Worm (Caenorhabditis elegans) whole organism, L3 larva: ENCODE results near the gene ech-3.
A peak's percentile ranks its signal among the peaks of the same experiment; 100 is the strongest.

Experiments used
- ZK546.5 ChIP-seq: sonication (generic microtip); optimal IDR thresholded peaks from 2 replicates; lab custom pipeline; 2017; ENCODE audit warnings: missing biosample characterization, missing genetic modification characterization
- aly-2 ChIP-seq: fragments of 150-350 bp; optimal IDR thresholded peaks from 2 replicates; lab custom pipeline; 2014; ENCODE audit warnings: missing biosample characterization, missing genetic modification characterization
- ama-1 ChIP-seq: fragments of 150-350 bp; optimal IDR thresholded peaks from 2 replicates; lab custom pipeline; 2018
- ceh-28 ChIP-seq: fragments of 150-350 bp; optimal IDR thresholded peaks from 2 replicates; lab custom pipeline; 2014; ENCODE audit warnings: missing biosample characterization, missing genetic modification reagents, missing genetic modification characterization
- ceh-9 ChIP-seq: sonication (generic microtip); optimal IDR thresholded peaks from 2 replicates; lab custom pipeline; 2018; ENCODE audit warnings: missing biosample characterization, missing genetic modification characterization
- daf-12 ChIP-seq: fragments of 150-350 bp; optimal IDR thresholded peaks from 2 replicates; lab custom pipeline; 2014; ENCODE audit warnings: missing biosample characterization, missing genetic modification reagents, missing genetic modification characterization
- egl-27 ChIP-seq: sonication (generic microtip); optimal IDR thresholded peaks from 4 replicates; lab custom pipeline; 2017; ENCODE audit warnings: missing biosample characterization, missing genetic modification reagents, missing genetic modification characterization
- elt-1 ChIP-seq: fragments of 150-350 bp; optimal IDR thresholded peaks from 2 replicates; lab custom pipeline; 2014; ENCODE audit warnings: missing biosample characterization, missing genetic modification characterization
- elt-2 ChIP-seq: sonication (generic microtip); optimal IDR thresholded peaks from 2 replicates; lab custom pipeline; 2016; ENCODE audit warnings: missing genetic modification reagents, mild to moderate bottlenecking, missing genetic modification characterization, missing compliant biosample characterization
- fkh-10 ChIP-seq: sonication (generic microtip); optimal IDR thresholded peaks from 2 replicates; lab custom pipeline; 2017; ENCODE audit warnings: missing biosample characterization, missing genetic modification reagents, missing genetic modification characterization
- fos-1 ChIP-seq: fragments of 150-350 bp; optimal IDR thresholded peaks from 2 replicates; lab custom pipeline; 2014; ENCODE audit warnings: missing biosample characterization, missing genetic modification characterization
- hmg-11 ChIP-seq: sonication (generic microtip); optimal IDR thresholded peaks from 2 replicates; lab custom pipeline; 2016; ENCODE audit warnings: missing genetic modification characterization, missing compliant biosample characterization
- lin-39 ChIP-seq: fragments of 150-350 bp; optimal IDR thresholded peaks from 2 replicates; lab custom pipeline; 2018; ENCODE audit warnings: missing biosample characterization, missing genetic modification reagents, missing genetic modification characterization
- lsy-12 ChIP-seq: sonication (generic microtip); optimal IDR thresholded peaks from 2 replicates; lab custom pipeline; 2016; ENCODE audit warnings: mild to moderate bottlenecking, missing genetic modification characterization, missing compliant biosample characterization
- mdl-1 ChIP-seq: fragments of 150-350 bp; optimal IDR thresholded peaks from 2 replicates; lab custom pipeline; 2014; ENCODE audit warnings: missing biosample characterization, missing genetic modification characterization
- mml-1 ChIP-seq: fragments of 150-350 bp; sonication (generic microtip); optimal IDR thresholded peaks from 3 replicates; lab custom pipeline; 2014; ENCODE audit warnings: missing biosample characterization, missing genetic modification characterization
- nfya-1 ChIP-seq: sonication (generic microtip); optimal IDR thresholded peaks from 2 replicates; lab custom pipeline; 2017; ENCODE audit warnings: missing genetic modification characterization, mild to moderate bottlenecking, missing compliant biosample characterization, antibody characterized with exemption, moderate library complexity; ENCODE audit not compliant: insufficient read depth
- nhr-11 ChIP-seq: fragments of 150-350 bp; optimal IDR thresholded peaks from 2 replicates; lab custom pipeline; 2014; ENCODE audit warnings: missing biosample characterization, missing genetic modification characterization
- nhr-23 ChIP-seq: fragments of 150-350 bp; optimal IDR thresholded peaks from 2 replicates; lab custom pipeline; 2014; ENCODE audit warnings: missing biosample characterization, missing genetic modification reagents, missing genetic modification characterization
- nhr-237 ChIP-seq: fragments of 150-350 bp; optimal IDR thresholded peaks from 2 replicates; lab custom pipeline; 2014; ENCODE audit warnings: missing biosample characterization, missing genetic modification characterization
- nhr-25 ChIP-seq: sonication (generic microtip); optimal IDR thresholded peaks from 2 replicates; lab custom pipeline; 2017; ENCODE audit warnings: missing biosample characterization, missing genetic modification characterization
- nhr-43 ChIP-seq: sonication (generic microtip); optimal IDR thresholded peaks from 2 replicates; lab custom pipeline; 2016; ENCODE audit warnings: mild to moderate bottlenecking, missing genetic modification characterization, missing compliant biosample characterization; ENCODE audit not compliant: poor library complexity, severe bottlenecking
- nhr-77 ChIP-seq: fragments of 150-350 bp; optimal IDR thresholded peaks from 2 replicates; lab custom pipeline; 2014; ENCODE audit warnings: missing biosample characterization, missing genetic modification characterization
- pha-4 ChIP-seq: fragments of 150-350 bp; optimal IDR thresholded peaks from 2 replicates; lab custom pipeline; 2014; ENCODE audit warnings: missing biosample characterization, missing genetic modification reagents, missing genetic modification characterization
- pqm-1 ChIP-seq: fragments of 150-350 bp; optimal IDR thresholded peaks from 2 replicates; lab custom pipeline; 2017; ENCODE audit warnings: missing biosample characterization, missing genetic modification characterization, inconsistent platforms
- skn-1 ChIP-seq: fragments of 150-350 bp; optimal IDR thresholded peaks from 2 replicates; lab custom pipeline; 2014; ENCODE audit warnings: missing biosample characterization, missing genetic modification characterization
- tbx-2 ChIP-seq: sonication (generic microtip); optimal IDR thresholded peaks from 2 replicates; lab custom pipeline; 2016; ENCODE audit warnings: mild to moderate bottlenecking, missing genetic modification characterization, missing compliant biosample characterization
- unc-39 ChIP-seq: sonication (generic microtip); optimal IDR thresholded peaks from 4 replicates; lab custom pipeline; 2017; ENCODE audit warnings: missing biosample characterization, missing genetic modification characterization
- zag-1 ChIP-seq: fragments of 150-350 bp; optimal IDR thresholded peaks from 2 replicates; lab custom pipeline; 2014; ENCODE audit warnings: missing biosample characterization, missing genetic modification characterization
- ztf-4 ChIP-seq: fragments of 150-350 bp; optimal IDR thresholded peaks from 2 replicates; lab custom pipeline; 2014; ENCODE audit warnings: missing biosample characterization, missing genetic modification characterization

The ech-3 gene

DNA sequence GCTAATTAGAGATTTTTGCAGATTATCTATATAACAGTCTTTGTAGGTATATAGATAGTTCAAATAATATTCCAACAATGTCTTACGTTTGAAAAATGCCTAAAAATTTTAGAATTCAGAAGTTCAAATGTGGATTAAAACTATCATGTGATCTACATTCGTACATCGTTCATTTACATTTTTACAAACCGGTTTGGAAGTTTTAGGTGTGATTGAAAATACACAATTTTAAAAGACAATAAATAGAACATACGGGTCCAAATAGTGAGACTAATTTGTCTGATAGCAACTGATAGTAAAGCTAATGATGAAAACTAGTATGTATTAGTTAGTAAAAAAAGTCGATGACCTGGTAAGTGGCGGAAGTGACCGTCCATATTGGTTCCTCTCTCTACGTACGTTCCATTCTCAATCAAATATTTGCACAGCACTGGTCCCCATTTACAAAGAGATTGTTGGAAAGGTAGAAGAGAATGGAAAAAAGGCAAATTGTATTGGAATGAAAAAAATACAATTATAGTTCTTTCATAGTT is 19.4 kb downstream of the ech-3 start:
- TF ChIP-seq hmg-11: no peak
- no peak for TF ChIP-seq pha-4 (tag; lab: Kevin White, UChicago)
- no peak for TF ChIP-seq nhr-25
- TF ChIP-seq zag-1: no peak
- TF ChIP-seq pqm-1: no peak
- no peak for TF ChIP-seq lin-39 (tag; lab: Kevin White, UChicago)
- TF ChIP-seq, all 47 proteins: peak for 0

DNA sequence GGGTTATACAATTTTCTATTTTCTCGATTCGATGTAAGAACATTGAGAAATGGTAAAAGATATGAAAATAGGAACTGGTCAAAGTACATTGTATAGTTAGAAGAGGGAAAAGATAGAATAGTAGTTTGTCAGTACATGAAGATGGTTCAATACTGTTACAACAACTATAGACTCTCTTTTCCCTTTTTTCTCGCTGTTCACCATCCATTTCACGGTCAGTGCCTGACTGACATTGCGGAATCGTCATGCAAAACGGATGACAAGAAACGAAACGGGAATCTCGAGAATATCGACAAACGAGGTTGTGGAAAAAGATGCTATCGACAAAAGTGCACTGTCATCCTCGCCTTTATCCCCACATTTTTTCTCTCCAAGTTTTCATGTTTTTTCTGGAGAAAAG is 21.6 kb downstream of the ech-3 start:
- no peak for TF ChIP-seq zag-1
- TF ChIP-seq nhr-25: peak; percentile 64
- peak; percentile 48 for TF ChIP-seq nhr-23 (tag; lab: Kevin White, UChicago)

DNA sequence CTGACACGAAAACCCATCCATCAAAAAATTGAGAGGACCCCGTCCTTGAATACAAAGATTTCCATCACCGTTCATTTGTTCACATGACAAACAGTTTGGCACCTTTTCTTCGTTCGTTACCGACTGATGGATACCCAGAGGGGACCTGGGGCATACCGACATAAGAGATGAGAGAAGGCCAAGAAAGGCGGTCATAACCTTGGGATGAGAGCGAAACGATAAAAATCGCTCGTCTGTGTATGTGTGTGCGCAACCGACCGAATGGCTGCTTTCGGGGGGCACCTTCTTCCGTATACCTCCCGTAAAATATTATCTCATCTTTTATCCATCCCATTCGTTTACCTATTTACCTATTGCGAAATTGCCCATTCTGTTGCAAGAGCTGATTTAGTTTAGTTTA is 22.9 kb downstream of the ech-3 start:
- TF ChIP-seq elt-1 (tag; lab: Kevin White, UChicago): peak; percentile 35
- peak; percentile 66 for TF ChIP-seq nhr-25
- TF ChIP-seq nhr-237 (tag; lab: Kevin White, UChicago): no peak
- peak; percentile 45 for TF ChIP-seq nhr-23 (tag; lab: Kevin White, UChicago)

DNA sequence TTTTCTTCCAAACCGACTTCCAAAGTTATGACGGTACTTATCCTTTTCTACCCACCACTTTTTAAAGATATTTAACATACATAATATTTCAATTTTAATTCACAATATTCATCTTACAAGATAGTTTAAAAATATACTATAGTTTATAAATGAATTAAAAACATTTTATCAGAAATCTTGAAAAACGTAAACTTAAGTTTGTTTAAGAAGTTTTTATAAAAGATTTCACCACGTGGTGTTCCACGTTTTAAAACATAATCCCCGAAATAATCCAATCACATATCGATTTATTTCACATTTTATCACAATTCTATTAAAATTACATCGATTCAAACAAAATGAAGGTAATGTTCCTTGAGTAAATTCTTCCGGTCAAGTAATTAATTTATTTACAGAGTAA is 24.7 kb downstream of the ech-3 start, which contains the start of gene ZC513.3:
Gene ZC513.3 (plus strand): TSS at position 301 of the 400 bp plus-strand sequence.
- TF ChIP-seq nhr-23 (tag; lab: Kevin White, UChicago): no peak
- TF ChIP-seq mdl-1 (tag; lab: Kevin White, UChicago): no peak
- no peak for TF ChIP-seq nhr-237 (tag; lab: Kevin White, UChicago)
- no peak for TF ChIP-seq skn-1 (tag; lab: Kevin White, UChicago)
- TF ChIP-seq, all 47 proteins: peak for 0

DNA sequence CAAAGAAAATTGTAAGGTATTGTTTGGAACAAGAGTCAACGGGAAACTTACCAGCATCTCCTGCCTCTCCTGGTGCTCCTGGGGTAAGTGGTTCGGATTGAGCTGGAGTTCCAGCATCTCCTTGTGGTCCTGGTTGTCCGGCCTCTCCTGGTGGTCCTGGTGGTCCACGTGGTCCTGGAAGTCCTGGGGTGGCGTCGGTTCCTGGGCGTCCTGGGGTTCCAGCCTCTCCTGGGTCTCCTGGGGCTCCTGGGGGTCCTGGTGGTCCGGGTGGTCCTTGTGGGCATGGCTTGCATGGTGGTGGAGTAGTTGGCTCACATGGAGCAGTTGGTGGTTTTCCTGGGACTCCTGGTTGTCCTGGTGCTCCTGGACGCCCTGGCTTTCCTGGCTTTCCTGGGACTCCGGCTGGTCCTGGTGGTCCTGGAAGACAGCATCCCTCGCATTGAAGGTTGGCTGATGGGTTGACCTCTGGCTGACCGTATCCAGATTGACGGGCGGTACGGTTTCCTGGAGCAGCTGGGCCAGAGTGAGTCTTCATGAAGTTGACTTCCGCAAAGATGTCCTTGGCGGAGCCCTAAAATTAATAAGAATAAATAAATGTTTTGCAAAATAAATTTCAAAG is 28.2 kb downstream of the ech-3 start:
- TF ChIP-seq ztf-4 (tag; lab: Kevin White, UChicago) (no peak), nfya-1 (tag; lab: Kevin White, UChicago) (no peak)
- TF ChIP-seq, all 47 proteins: peak for 0

DNA sequence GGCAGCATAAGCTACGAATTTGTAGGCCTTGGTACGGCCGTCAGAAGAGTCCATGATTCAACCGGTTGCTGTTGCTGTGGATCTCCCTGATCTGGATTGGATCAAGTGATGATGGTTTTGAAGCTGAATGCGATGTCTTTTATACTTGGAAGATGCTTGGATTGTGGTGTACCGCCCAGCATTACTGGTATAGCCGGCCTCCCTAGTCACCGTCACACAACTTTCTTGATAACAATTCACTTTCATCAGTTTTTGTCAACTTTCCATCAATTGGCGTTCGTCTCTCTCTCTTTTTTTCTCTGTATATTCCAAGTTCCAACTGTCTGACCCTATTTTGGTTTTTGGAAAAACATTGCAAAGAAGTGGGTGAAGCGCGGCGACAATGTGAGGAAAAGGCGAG is 28.8 kb downstream of the ech-3 start, which contains the start of gene col-43:
Gene col-43 (minus strand): TSS at position 101 of the 400 bp plus-strand sequence.
- no peak for TF ChIP-seq ZK546.5 (tag; lab: Kevin White, UChicago)
- TF ChIP-seq tbx-2 (tag; lab: Kevin White, UChicago): no peak
- no peak for TF ChIP-seq egl-27
- TF ChIP-seq, all 47 proteins: peak for 0

DNA sequence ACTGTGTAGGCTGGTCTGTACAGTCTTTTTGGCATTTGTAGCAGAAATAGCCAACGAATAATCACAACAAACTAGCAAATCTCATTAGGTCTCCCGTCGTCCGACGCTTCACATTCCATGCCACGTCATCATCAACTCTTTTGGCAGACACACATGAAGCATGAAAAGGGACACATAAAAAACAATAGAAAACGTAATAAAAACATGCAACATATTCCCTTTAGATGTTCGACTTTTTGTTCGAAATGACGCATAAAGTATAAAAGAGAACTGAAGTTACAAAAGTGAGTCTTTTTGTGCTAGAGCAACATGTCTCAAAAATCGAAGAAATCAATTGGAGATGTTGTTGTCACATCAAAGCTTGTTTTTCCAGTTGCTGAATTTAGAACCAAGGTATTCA is 29.8 kb downstream of the ech-3 start, which contains the start of gene sth-1:
Gene sth-1 (plus strand): TSS at position 301 of the 400 bp plus-strand sequence.
- TF ChIP-seq lsy-12: no peak
- TF ChIP-seq daf-12: no peak
- no peak for TF ChIP-seq mml-1 (tag; lab: Kevin White, UChicago)
- TF ChIP-seq fos-1 (tag; lab: Kevin White, UChicago): no peak

DNA sequence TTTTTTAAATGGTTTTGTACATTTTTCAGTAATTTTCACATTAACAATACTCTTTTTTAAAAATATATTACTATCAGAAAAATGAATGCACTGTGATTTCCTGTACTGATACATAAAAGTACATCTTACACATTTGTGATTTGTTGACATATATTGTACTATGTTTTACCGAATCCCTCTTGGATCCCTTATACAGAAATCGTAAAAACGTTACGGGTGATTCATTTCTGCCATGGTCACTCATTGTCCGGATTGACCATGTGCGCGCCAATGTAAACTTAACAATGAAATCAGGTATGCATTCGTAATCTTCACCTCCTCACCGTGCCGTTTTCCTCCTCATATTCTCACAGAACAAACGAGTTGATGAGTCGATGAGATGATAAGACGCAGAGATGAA is 32.1 kb downstream of the ech-3 start, which contains the start of gene ZC513.2:
Gene ZC513.2 (plus strand): TSS at position 301 of the 400 bp plus-strand sequence.
- no peak for TF ChIP-seq nhr-11 (tag; lab: Kevin White, UChicago)
- TF ChIP-seq nhr-77 (tag; lab: Kevin White, UChicago): no peak
- TF ChIP-seq ama-1 (lab: Kevin White, UChicago): no peak
- TF ChIP-seq aly-2: no peak
- TF ChIP-seq nhr-43 (tag; lab: Kevin White, UChicago): no peak
- no peak for TF ChIP-seq egl-27
- TF ChIP-seq lsy-12: no peak
- no peak for TF ChIP-seq daf-12

DNA sequence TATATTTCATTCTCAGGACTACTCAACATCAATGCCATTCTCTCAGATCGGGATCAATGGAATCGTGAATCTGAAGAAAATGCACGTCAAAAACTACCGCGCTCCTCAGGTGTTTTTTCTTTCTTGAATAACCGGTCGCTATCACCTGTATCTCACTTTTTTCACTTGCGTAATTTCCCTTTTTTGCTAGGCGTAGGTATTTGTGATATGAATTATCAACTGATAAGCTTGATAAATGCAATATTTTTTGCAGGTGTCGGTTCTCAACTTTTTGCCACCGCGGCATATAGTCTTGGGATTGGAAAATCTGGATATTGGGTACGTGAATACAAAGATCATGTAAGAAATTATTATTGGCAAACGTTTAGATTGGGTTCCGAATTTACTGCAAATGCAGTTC is 33.2 kb downstream of the ech-3 start:
- no peak for TF ChIP-seq hmg-11
- TF ChIP-seq aly-2: no peak
- no peak for TF ChIP-seq unc-39 (tag; lab: Kevin White, UChicago)
- no peak for TF ChIP-seq ceh-9 (tag; lab: Kevin White, UChicago)
- TF ChIP-seq ZK546.5 (tag; lab: Kevin White, UChicago): no peak
- TF ChIP-seq elt-2 (tag; lab: Kevin White, UChicago): no peak
- TF ChIP-seq ceh-28 (tag; lab: Kevin White, UChicago): no peak
- TF ChIP-seq lsy-12: no peak
- TF ChIP-seq mml-1 (tag; lab: Kevin White, UChicago): no peak
- TF ChIP-seq nhr-25: no peak
- no peak for TF ChIP-seq fkh-10 (GFP tag; lab: Kevin White, UChicago)
- no peak for TF ChIP-seq lin-39 (tag; lab: Kevin White, UChicago)
